Fruit fly (Drosophila melanogaster) whole organism, embryonic: ENCODE data around the gene Etl1.

Experiments used
- Abd-B ChIP-seq: fragments of 200-800 bp; sonication (Bioruptor generic); optimal IDR thresholded peaks from 2 replicates; lab custom pipeline; 2018; ENCODE audit warnings: missing biosample characterization, mild to moderate bottlenecking, missing genetic modification characterization, moderate library complexity
- CG10366 ChIP-seq: fragments of 200-800 bp; sonication (Bioruptor generic); IDR thresholded peaks from 2 replicates; pipeline ENCODE4 v1.3.6; 2022; ENCODE audit warnings: missing biosample characterization, missing genetic modification characterization
- CG10979 ChIP-seq: fragments of 200-800 bp; sonication (Bioruptor generic); optimal IDR thresholded peaks from 2 replicates; lab custom pipeline; 2018; ENCODE audit warnings: missing biosample characterization, mild to moderate bottlenecking, missing genetic modification characterization, moderate library complexity
- CG11456 ChIP-seq: fragments of 200-800 bp; sonication (Bioruptor generic); IDR thresholded peaks from 3 replicates; pipeline ENCODE4 v1.3.6; 2022; ENCODE audit warnings: missing biosample characterization, missing genetic modification characterization
- CG12236 ChIP-seq: fragments of 200-800 bp; sonication (Bioruptor generic); optimal IDR thresholded peaks from 2 replicates; lab custom pipeline; 2016; ENCODE audit warnings: missing biosample characterization, missing genetic modification characterization
- CG14667 ChIP-seq: fragments of 200-800 bp; sonication (Bioruptor generic); IDR thresholded peaks from 2 replicates; pipeline ENCODE4 v1.3.6; 2022; ENCODE audit warnings: missing biosample characterization, missing genetic modification characterization
- CG18011 ChIP-seq: fragments of 200-800 bp; sonication (Bioruptor generic); optimal IDR thresholded peaks from 2 replicates; lab custom pipeline; 2017; ENCODE audit warnings: missing biosample characterization, missing genetic modification characterization, mild to moderate bottlenecking, moderate library complexity, missing genotype
- CG1832 ChIP-seq: fragments of 200-800 bp; sonication (Bioruptor generic); optimal IDR thresholded peaks from 2 replicates; lab custom pipeline; 2017; ENCODE audit warnings: missing biosample characterization, mild to moderate bottlenecking, missing genetic modification characterization, inconsistent platforms
- CG2202 ChIP-seq: fragments of 200-800 bp; sonication (Bioruptor generic); optimal IDR thresholded peaks from 2 replicates; lab custom pipeline; 2018; ENCODE audit warnings: missing biosample characterization, mild to moderate bottlenecking, missing genetic modification characterization
- CG3065 ChIP-seq: fragments of 200-800 bp; sonication (Bioruptor generic); optimal IDR thresholded peaks from 2 replicates; lab custom pipeline; 2016; ENCODE audit warnings: missing biosample characterization, missing genetic modification characterization
- CG34422 ChIP-seq: fragments of 200-800 bp; sonication (Bioruptor generic); IDR thresholded peaks from 3 replicates; pipeline ENCODE4 v1.3.6; 2022; ENCODE audit warnings: missing biosample characterization, missing genetic modification characterization
- CG4282 ChIP-seq: fragments of 200-800 bp; sonication (Bioruptor generic); optimal IDR thresholded peaks from 2 replicates; lab custom pipeline; 2016; ENCODE audit warnings: missing biosample characterization, missing genetic modification characterization
- CG6689 ChIP-seq: fragments of 200-800 bp; sonication (Bioruptor generic); IDR thresholded peaks from 2 replicates; pipeline ENCODE4 v1.3.6; 2022; ENCODE audit warnings: missing biosample characterization, missing genetic modification characterization
- CG9727 ChIP-seq: fragments of 200-800 bp; sonication (Bioruptor generic); optimal IDR thresholded peaks from 3 replicates; lab custom pipeline; 2017; ENCODE audit warnings: missing biosample characterization, mild to moderate bottlenecking, missing genetic modification characterization
- CG9876 ChIP-seq: fragments of 200-800 bp; sonication (Bioruptor generic); optimal IDR thresholded peaks from 2 replicates; lab custom pipeline; 2016; ENCODE audit warnings: missing biosample characterization, missing genetic modification characterization
- Dad ChIP-seq: fragments of 200-800 bp; sonication (Bioruptor generic); optimal IDR thresholded peaks from 3 replicates; lab custom pipeline; 2016; ENCODE audit warnings: missing biosample characterization, missing genetic modification characterization
- Deaf1 ChIP-seq: fragments of 200-800 bp; optimal IDR thresholded peaks from 3 replicates; lab custom pipeline; 2019; ENCODE audit warnings: missing biosample characterization, mild to moderate bottlenecking, missing genetic modification characterization, moderate library complexity
- Fer3 ChIP-seq: fragments of 200-800 bp; sonication (Bioruptor generic); optimal IDR thresholded peaks from 2 replicates; lab custom pipeline; 2018; ENCODE audit warnings: missing biosample characterization, mild to moderate bottlenecking, missing genetic modification characterization, moderate library complexity
- Gug ChIP-seq: fragments of 200-800 bp; sonication (Bioruptor generic); IDR thresholded peaks from 4 replicates; pipeline ENCODE4 v1.3.6; 2022; ENCODE audit warnings: missing biosample characterization, missing genetic modification characterization
- Hmx ChIP-seq: fragments of 200-800 bp; sonication (Bioruptor generic); optimal IDR thresholded peaks from 2 replicates; lab custom pipeline; 2016; ENCODE audit warnings: missing biosample characterization, missing genetic modification characterization
- Hr78 ChIP-seq, 2 experiments: fragments of 200-800 bp in 1 of 2; fragments of >200 bp in 1 of 2; sonication (Bioruptor generic) in 1 of 2; optimal IDR thresholded peaks; 2 replicates each; lab custom pipeline; 2017 to 2019; ENCODE audit warnings: missing biosample characterization in 2 of 2, missing genetic modification characterization in 2 of 2, mild to moderate bottlenecking in 1 of 2, moderate library complexity in 1 of 2
- Mrtf ChIP-seq: fragments of 200-800 bp; sonication (Bioruptor generic); IDR thresholded peaks from 3 replicates; pipeline ENCODE4 v1.3.6; 2022; ENCODE audit warnings: missing biosample characterization, missing genetic modification characterization
- Myb ChIP-seq: fragments of 200-800 bp; sonication (Bioruptor generic); optimal IDR thresholded peaks from 2 replicates; lab custom pipeline; 2016; ENCODE audit warnings: missing biosample characterization, missing genetic modification characterization
- Neu2 ChIP-seq: fragments of 200-800 bp; sonication (Bioruptor generic); optimal IDR thresholded peaks from 3 replicates; lab custom pipeline; 2016; ENCODE audit warnings: missing biosample characterization, missing genetic modification characterization, borderline replicate concordance
- Oaz ChIP-seq: fragments of 200-800 bp; sonication (Bioruptor generic); IDR thresholded peaks from 2 replicates; pipeline ENCODE4 v1.3.6; 2022; ENCODE audit warnings: missing biosample characterization, missing genetic modification characterization
- Oli ChIP-seq: fragments of 200-800 bp; sonication (Bioruptor generic); optimal IDR thresholded peaks from 2 replicates; lab custom pipeline; 2018; ENCODE audit warnings: missing biosample characterization, mild to moderate bottlenecking, missing genetic modification characterization, moderate library complexity
- Ravus ChIP-seq: fragments of 200-800 bp; sonication (Bioruptor generic); IDR thresholded peaks from 2 replicates; pipeline ENCODE4 v1.3.6; 2022; ENCODE audit warnings: missing biosample characterization, missing genetic modification characterization
- TFAM ChIP-seq: fragments of 200-800 bp; sonication (Bioruptor generic); optimal IDR thresholded peaks from 2 replicates; lab custom pipeline; 2017; ENCODE audit warnings: missing biosample characterization, missing genetic modification characterization, inconsistent platforms
- Tbp ChIP-seq: fragments of >200 bp; optimal IDR thresholded peaks from 2 replicates; lab custom pipeline; 2018; ENCODE audit warnings: missing biosample characterization, missing genetic modification characterization
- Xrp1 ChIP-seq: fragments of 200-800 bp; sonication (Bioruptor generic); IDR thresholded peaks from 2 replicates; pipeline ENCODE4 v1.3.6; 2022; ENCODE audit warnings: missing biosample characterization, missing genetic modification characterization
- ash1 ChIP-seq: fragments of 200-800 bp; sonication (Bioruptor generic); optimal IDR thresholded peaks from 2 replicates; lab custom pipeline; 2018; ENCODE audit warnings: missing biosample characterization, mild to moderate bottlenecking, missing genetic modification characterization
- cg ChIP-seq: fragments of 200-800 bp; sonication (Bioruptor generic); optimal IDR thresholded peaks from 3 replicates; lab custom pipeline; 2019; ENCODE audit warnings: missing biosample characterization, mild to moderate bottlenecking, missing genetic modification characterization, moderate library complexity
- chif ChIP-seq, 2 experiments: fragments of 200-800 bp; sonication (Bioruptor generic); optimal IDR thresholded peaks; 3 replicates each; lab custom pipeline; 2016; ENCODE audit warnings: missing biosample characterization in 2 of 2, missing genetic modification characterization in 2 of 2
- corto ChIP-seq: fragments of 200-800 bp; sonication (Bioruptor generic); optimal IDR thresholded peaks from 2 replicates; lab custom pipeline; 2016; ENCODE audit warnings: missing biosample characterization, mild to moderate bottlenecking, missing genetic modification characterization, moderate library complexity
- crc ChIP-seq: fragments of 200-800 bp; sonication (Bioruptor generic); optimal IDR thresholded peaks from 2 replicates; lab custom pipeline; 2016; ENCODE audit warnings: missing biosample characterization, missing genetic modification characterization
- eyg ChIP-seq: fragments of 200-800 bp; sonication (Bioruptor generic); optimal IDR thresholded peaks from 3 replicates; lab custom pipeline; 2016; ENCODE audit warnings: missing biosample characterization, missing genetic modification characterization
- fu2 ChIP-seq: fragments of 200-800 bp; sonication (Bioruptor generic); optimal IDR thresholded peaks from 2 replicates; lab custom pipeline; 2016; ENCODE audit warnings: missing biosample characterization, missing genetic modification characterization
- grau ChIP-seq: fragments of 200-800 bp; optimal IDR thresholded peaks from 3 replicates; lab custom pipeline; 2019; ENCODE audit warnings: missing biosample characterization, mild to moderate bottlenecking, missing genetic modification characterization, moderate library complexity
- her ChIP-seq: fragments of 200-800 bp; sonication (Bioruptor generic); optimal IDR thresholded peaks from 2 replicates; lab custom pipeline; 2016; ENCODE audit warnings: missing biosample characterization, missing genetic modification characterization
- hkb ChIP-seq, 2 experiments: fragments of 200-800 bp in 1 of 2; fragments of >200 bp in 1 of 2; sonication (Bioruptor generic) in 1 of 2; IDR thresholded peaks in 1 of 2; optimal IDR thresholded peaks in 1 of 2; 2 replicates each; pipeline versions ENCODE4 v1.3.6 to Lab custom; 2017 to 2022; ENCODE audit warnings: missing biosample characterization in 1 of 2, missing genetic modification characterization in 1 of 2
- ken ChIP-seq: fragments of 200-800 bp; sonication (Bioruptor generic); IDR thresholded peaks from 3 replicates; pipeline ENCODE4 v1.3.6; 2022; ENCODE audit warnings: missing biosample characterization, missing genetic modification characterization
- mld ChIP-seq: fragments of 200-800 bp; sonication (Bioruptor generic); IDR thresholded peaks from 3 replicates; pipeline ENCODE4 v1.3.6; 2022; ENCODE audit warnings: missing biosample characterization, missing genetic modification characterization; ENCODE audit not compliant: partially characterized antibody
- oc ChIP-seq: fragments of 200-800 bp; sonication (Bioruptor generic); optimal IDR thresholded peaks from 2 replicates; lab custom pipeline; 2018; ENCODE audit warnings: missing biosample characterization, mild to moderate bottlenecking, missing genetic modification characterization, moderate library complexity
- org-1 ChIP-seq: fragments of 200-800 bp; sonication (Bioruptor generic); optimal IDR thresholded peaks from 2 replicates; lab custom pipeline; 2017; ENCODE audit warnings: missing biosample characterization, missing genetic modification characterization
- pb ChIP-seq: fragments of 200-800 bp; sonication (Bioruptor generic); optimal IDR thresholded peaks from 3 replicates; lab custom pipeline; 2016; ENCODE audit warnings: missing biosample characterization, missing genetic modification characterization
- phol ChIP-seq: fragments of 200-800 bp; sonication (Bioruptor generic); optimal IDR thresholded peaks from 3 replicates; lab custom pipeline; 2018; ENCODE audit warnings: missing biosample characterization, mild to moderate bottlenecking, missing genetic modification characterization, moderate library complexity
- ranshi ChIP-seq: fragments of 200-800 bp; sonication (Bioruptor generic); IDR thresholded peaks from 2 replicates; pipeline ENCODE4 v1.3.6; 2022; ENCODE audit warnings: missing biosample characterization, missing genetic modification characterization
- repo ChIP-seq: fragments of 200-800 bp; sonication (Bioruptor generic); optimal IDR thresholded peaks from 2 replicates; lab custom pipeline; 2016; ENCODE audit warnings: missing biosample characterization, missing genetic modification characterization
- sqz ChIP-seq: fragments of 200-800 bp; sonication (Bioruptor generic); optimal IDR thresholded peaks from 3 replicates; lab custom pipeline; 2018; ENCODE audit warnings: missing biosample characterization, mild to moderate bottlenecking, missing genetic modification characterization
- usp ChIP-seq: fragments of >200 bp; optimal IDR thresholded peaks from 2 replicates; lab custom pipeline; 2017; ENCODE audit warnings: missing biosample characterization, missing genetic modification characterization

The Etl1 gene

dm6 chr2L:9956993-9957652 is 44.7 kb upstream of the Etl1 start, which contains the start of the genes CG4658 and CG5846 (continued):
- TF ChIP-seq org-1 (GFP tag; lab: Kevin White, UChicago) (peak; percentile 85), her (peak; percentile 43), Oli (tag; lab: Kevin White, UChicago) (peak; percentile 94), cg (GFP tag; lab: Kevin White, UChicago) (no peak), Oaz (peak; percentile 83), Abd-B (GFP tag; lab: Kevin White, UChicago) (peak; percentile 96), CG3065 (GFP tag; lab: Kevin White, UChicago) (peak; percentile 89), mld (GFP tag; lab: Robert Waterston, UW) (no peak), Deaf1 (tag; lab: Kevin White, UChicago) (peak; percentile 79), usp (GFP tag; lab: Kevin White, UChicago) (no peak), oc (tag; lab: Kevin White, UChicago) (peak; percentile 94), CG4282 (GFP tag; lab: Kevin White, UChicago) (peak; percentile 41), eyg (GFP tag; lab: Kevin White, UChicago) (no peak), ash1 (GFP tag; lab: Kevin White, UChicago) (no peak), Hr78 (GFP tag; optimal IDR thresholded peaks at IDR 0.05; lab: Kevin White, UChicago) (peak in 1 of 2 experiments; percentile 79), corto (GFP tag; lab: Kevin White, UChicago) (peak; percentile 18), TFAM (GFP tag; lab: Kevin White, UChicago) (peak; percentile 67), Dad (GFP tag; lab: Kevin White, UChicago) (peak; percentile 17), repo (GFP tag; lab: Kevin White, UChicago) (peak; percentile 27), Fer3 (tag; lab: Kevin White, UChicago) (peak; percentile 94), sqz (GFP tag; lab: Kevin White, UChicago) (peak; percentile 79), chif (GFP tag; optimal IDR thresholded peaks at IDR 0.05; lab: Kevin White, UChicago) (peak; percentile 83 to 92), Xrp1 (GFP tag; lab: Robert Waterston, UW) (peak; percentile 98), CG9727 (GFP tag; lab: Kevin White, UChicago) (peak; percentile 95), crc (GFP tag; lab: Kevin White, UChicago) (peak; percentile 26), Ravus (GFP tag; lab: Robert Waterston, UW) (peak; percentile 85), Mrtf (peak; percentile 87), grau (tag; lab: Kevin White, UChicago) (peak; percentile 94), Hmx (GFP tag; lab: Kevin White, UChicago) (peak; percentile 73), hkb (optimal IDR thresholded peaks at IDR 0.05; lab: Kevin White, UChicago) (no peak), hkb (GFP tag; IDR thresholded peaks at IDR 0.05; lab: Robert Waterston, UW) (peak; percentile 96), CG10979 (tag; lab: Kevin White, UChicago) (peak; percentile 96), CG1832 (GFP tag; lab: Kevin White, UChicago) (no peak), Myb (GFP tag; lab: Kevin White, UChicago) (peak; percentile 47), CG9876 (GFP tag; lab: Kevin White, UChicago) (peak; percentile 50), Neu2 (GFP tag; lab: Kevin White, UChicago) (no peak), ranshi (peak; percentile 96), CG10366 (peak; percentile 92), CG6689 (GFP tag; lab: Robert Waterston, UW) (peak; percentile 97), CG34422 (GFP tag; lab: Robert Waterston, UW) (peak; percentile 96), CG2202 (peak; percentile 91), phol (peak; percentile 96), ken (GFP tag; lab: Robert Waterston, UW) (peak; percentile 83), fu2 (GFP tag; lab: Kevin White, UChicago) (peak; percentile 79), Tbp (GFP tag; lab: Kevin White, UChicago) (no peak), CG14667 (GFP tag; lab: Robert Waterston, UW) (peak; percentile 94), CG12236 (GFP tag; lab: Kevin White, UChicago) (peak; percentile 91), CG18011 (GFP tag; lab: Kevin White, UChicago) (peak; percentile 82), pb (GFP tag; lab: Kevin White, UChicago) (no peak), Gug (GFP tag; lab: Robert Waterston, UW) (peak; percentile 81), CG11456 (GFP tag; lab: Robert Waterston, UW) (peak; percentile 82)
